Fruit fly (Drosophila melanogaster) whole organism, embryonic: Measurements from ENCODE around the gene Mccc1.

Experiments
- CG13894 ChIP-seq: fragments of 200-800 bp; sonication (Bioruptor generic); optimal IDR thresholded peaks from 3 replicates; lab custom pipeline; 2018; ENCODE audit warnings: missing biosample characterization, mild to moderate bottlenecking, missing genetic modification characterization, moderate library complexity
- CG1529 ChIP-seq: fragments of 200-800 bp; sonication (Bioruptor generic); optimal IDR thresholded peaks from 3 replicates; lab custom pipeline; 2018; ENCODE audit warnings: missing biosample characterization, missing genetic modification characterization
- CG17385 ChIP-seq: fragments of 200-800 bp; sonication (Bioruptor generic); optimal IDR thresholded peaks from 3 replicates; lab custom pipeline; 2018; ENCODE audit warnings: missing biosample characterization, mild to moderate bottlenecking, missing genetic modification characterization
- CG33213 ChIP-seq: fragments of 200-800 bp; sonication (Bioruptor generic); optimal IDR thresholded peaks from 3 replicates; lab custom pipeline; 2016; ENCODE audit warnings: missing biosample characterization, missing genetic modification characterization
- CG7357 ChIP-seq: fragments of 200-800 bp; sonication (Bioruptor generic); IDR thresholded peaks from 3 replicates; pipeline ENCODE4 v1.3.6; 2022; ENCODE audit warnings: missing biosample characterization, missing genetic modification characterization
- CTCF ChIP-seq: fragments of 200-800 bp; sonication (Bioruptor generic); optimal IDR thresholded peaks from 2 replicates; lab custom pipeline; 2017; ENCODE audit warnings: missing biosample characterization, mild to moderate bottlenecking, missing genetic modification characterization, moderate library complexity
- Dll ChIP-seq: fragments of 200-800 bp; sonication (Bioruptor generic); IDR thresholded peaks from 4 replicates; pipeline ENCODE4 v1.3.6; 2022; ENCODE audit warnings: missing biosample characterization, missing genetic modification characterization; ENCODE audit not compliant: partially characterized antibody
- Side ChIP-seq: fragments of 200-800 bp; sonication (Bioruptor generic); optimal IDR thresholded peaks from 2 replicates; lab custom pipeline; 2016; ENCODE audit warnings: missing biosample characterization, missing genetic modification characterization
- eve ChIP-seq, 2 experiments: fragments of >200 bp; optimal IDR thresholded peaks; 2 replicates each; lab custom pipeline; 2017; ENCODE audit warnings: missing biosample characterization in 2 of 2, missing genetic modification characterization in 2 of 2
- ftz-f1 ChIP-seq: fragments of 200-800 bp; sonication (Bioruptor generic); optimal IDR thresholded peaks from 2 replicates; lab custom pipeline; 2016; ENCODE audit warnings: missing biosample characterization, missing genetic modification characterization
- hth ChIP-seq: fragments of >200 bp; optimal IDR thresholded peaks from 2 replicates; lab custom pipeline; 2017; ENCODE audit warnings: inconsistent platforms
- pho ChIP-seq: fragments of 200-800 bp; sonication (Bioruptor generic); optimal IDR thresholded peaks from 2 replicates; lab custom pipeline; 2016; ENCODE audit warnings: missing biosample characterization, missing genetic modification characterization
- ttk ChIP-seq: fragments of 200-800 bp; sonication (Bioruptor generic); IDR thresholded peaks from 2 replicates; pipeline ENCODE4 v2.1.2; 2022; ENCODE audit warnings: missing biosample characterization, missing genetic modification characterization

dm6 chr3R:31744044-31744652 lies 49.6 kb downstream of the Mccc1 start, which contains the start of gene CG1896:
- peak; percentile 4 for TF ChIP-seq CTCF (GFP tag; lab: Kevin White, UChicago)
- TF ChIP-seq CG13894, result no peak
- no peak for TF ChIP-seq CG33213 (GFP tag; lab: Kevin White, UChicago)
- peak; percentile 50 for TF ChIP-seq CG17385
- TF ChIP-seq ttk, result peak; percentile 78; the same call in 1 of the 2 replicates
- TF ChIP-seq Side (GFP tag; lab: Kevin White, UChicago), result no peak
- no peak for TF ChIP-seq eve (GFP tag; optimal IDR thresholded peaks at IDR 0.05; lab: Kevin White, UChicago)
- TF ChIP-seq CG7357 (GFP tag; lab: Robert Waterston, UW), result 0 out of 3 replicates have a peak, but pooled peaks have one; percentile 30
- no peak for TF ChIP-seq pho (GFP tag; lab: Kevin White, UChicago)
- TF ChIP-seq ftz-f1, result peak; percentile 48
- TF ChIP-seq Dll (GFP tag; lab: Robert Waterston, UW), result no peak
- TF ChIP-seq CG1529 (GFP tag; lab: Kevin White, UChicago), result no peak
- TF ChIP-seq hth (lab: Kevin White, UChicago), result no peak
